Worm (Caenorhabditis elegans) whole organism, L4/young adult: Measurements from ENCODE around the gene Y61A9LA.10.
"Not testable (repeated sequence)": the region's sequence is repeated elsewhere in the genome, so short reads cannot be mapped to it uniquely, and the experiment has no call there.

Experiments
- W03F9.2 ChIP-seq: fragments of 150-350 bp; optimal IDR thresholded peaks from 2 replicates; lab custom pipeline; 2014; ENCODE audit warnings: missing biosample characterization, missing genetic modification characterization
- dao-5 ChIP-seq: sonication (generic microtip); optimal IDR thresholded peaks from 2 replicates; lab custom pipeline; 2016; ENCODE audit warnings: missing genotype, missing genetic modification characterization, moderate library complexity, missing compliant biosample characterization
- him-1 ChIP-seq: sonication (generic microtip); optimal IDR thresholded peaks from 2 replicates; lab custom pipeline; 2016; ENCODE audit warnings: missing genotype, missing genetic modification reagents, missing genetic modification characterization, missing compliant biosample characterization

Y61A9LA.10 gene

ce11 chrV:4637153-4637552 lies 21.5 kb upstream of the Y61A9LA.10 start:
- TF ChIP-seq him-1 (tag; lab: Kevin White, UChicago), result no peak
- TF ChIP-seq dao-5, result no peak
- TF ChIP-seq W03F9.2, result no peak

- TF ChIP-seq dao-5, result no peak
- no peak for TF ChIP-seq W03F9.2
- TF ChIP-seq him-1 (tag; lab: Kevin White, UChicago), result no peak
These were observed 14.7 kb upstream of the Y61A9LA.10 start for ce11 chrV:4630267-4630666.

ce11 chrV:4628517-4628930 lies 12.9 kb upstream of the Y61A9LA.10 start, which contains the start of gene pmt-2:
Gene pmt-2, plus strand, starts transcription at chrV:4628580.
- TF ChIP-seq dao-5 (no peak), W03F9.2 (no peak), him-1 (tag; lab: Kevin White, UChicago) (no peak)

- no peak for TF ChIP-seq W03F9.2
- no peak for TF ChIP-seq dao-5
- TF ChIP-seq him-1 (tag; lab: Kevin White, UChicago), result no peak
These were observed 10.7 kb upstream of the Y61A9LA.10 start for ce11 chrV:4626344-4626743.

ce11 chrV:4624717-4625116 lies 9.1 kb upstream of the Y61A9LA.10 start:
- TF ChIP-seq him-1 (tag; lab: Kevin White, UChicago) (no peak), dao-5 (no peak), W03F9.2 (no peak)

ce11 chrV:4623535-4623934 lies 7.9 kb upstream of the Y61A9LA.10 start:
- TF ChIP-seq him-1 (tag; lab: Kevin White, UChicago), result no peak
- no peak for TF ChIP-seq dao-5
- TF ChIP-seq W03F9.2, result no peak

- TF ChIP-seq him-1 (tag; lab: Kevin White, UChicago) (no peak), W03F9.2 (no peak), dao-5 (no peak)
These were observed 1.6 kb upstream of the Y61A9LA.10 start, which contains the start of gene sumv-2 for ce11 chrV:4617260-4617659. Gene sumv-2, plus strand, starts transcription at chrV:4617560.

ce11 chrV:4606828-4607227 lies 8.8 kb downstream of the Y61A9LA.10 start, which contains the start of gene txt-6:
Gene txt-6, minus strand, starts transcription at chrV:4606928.
- TF ChIP-seq dao-5, result no peak
- no peak for TF ChIP-seq W03F9.2
- no peak for TF ChIP-seq him-1 (tag; lab: Kevin White, UChicago)

- TF ChIP-seq W03F9.2 (no peak), him-1 (tag; lab: Kevin White, UChicago) (no peak), dao-5 (no peak)
These were observed 16.4 kb downstream of the Y61A9LA.10 start for ce11 chrV:4599225-4599624.

ce11 chrV:4598489-4598888 lies 17.1 kb downstream of the Y61A9LA.10 start:
- no peak for TF ChIP-seq him-1 (tag; lab: Kevin White, UChicago)
- no peak for TF ChIP-seq W03F9.2
- no peak for TF ChIP-seq dao-5

- TF ChIP-seq W03F9.2, result no peak
- no peak for TF ChIP-seq him-1 (tag; lab: Kevin White, UChicago)
- no peak for TF ChIP-seq dao-5
These were observed 24.8 kb downstream of the Y61A9LA.10 start for ce11 chrV:4590791-4591190.

ce11 chrV:4585009-4585408 lies 30.6 kb downstream of the Y61A9LA.10 start, which contains the start of gene Y61A9LA.1:
Gene Y61A9LA.1, plus strand, starts transcription at chrV:4585309.
- TF ChIP-seq him-1 (tag; lab: Kevin White, UChicago), result no peak
- TF ChIP-seq W03F9.2, result no peak
- no peak for TF ChIP-seq dao-5

- TF ChIP-seq W03F9.2 (no peak), him-1 (tag; lab: Kevin White, UChicago) (no peak), dao-5 (no peak)
These were observed 35.0 kb downstream of the Y61A9LA.10 start for ce11 chrV:4580594-4580993.

- TF ChIP-seq W03F9.2 (no peak), dao-5 (no peak), him-1 (tag; lab: Kevin White, UChicago) (no peak)
These were observed 40.2 kb downstream of the Y61A9LA.10 start for ce11 chrV:4575458-4575857.

ce11 chrV:4573824-4574223 lies 41.8 kb downstream of the Y61A9LA.10 start, which contains the start of gene hpo-39:
Gene hpo-39, minus strand, starts transcription at chrV:4573924.
- not testable (repeated sequence) for TF ChIP-seq W03F9.2; him-1 (tag; lab: Kevin White, UChicago); dao-5

- TF ChIP-seq him-1 (tag; lab: Kevin White, UChicago), result no peak
- TF ChIP-seq W03F9.2, result no peak
- TF ChIP-seq dao-5, result no peak
These were observed 43.6 kb downstream of the Y61A9LA.10 start for ce11 chrV:4571997-4572396.
